Fruit fly (Drosophila melanogaster): ENCODE results near the gene Cox10.

DNA sequence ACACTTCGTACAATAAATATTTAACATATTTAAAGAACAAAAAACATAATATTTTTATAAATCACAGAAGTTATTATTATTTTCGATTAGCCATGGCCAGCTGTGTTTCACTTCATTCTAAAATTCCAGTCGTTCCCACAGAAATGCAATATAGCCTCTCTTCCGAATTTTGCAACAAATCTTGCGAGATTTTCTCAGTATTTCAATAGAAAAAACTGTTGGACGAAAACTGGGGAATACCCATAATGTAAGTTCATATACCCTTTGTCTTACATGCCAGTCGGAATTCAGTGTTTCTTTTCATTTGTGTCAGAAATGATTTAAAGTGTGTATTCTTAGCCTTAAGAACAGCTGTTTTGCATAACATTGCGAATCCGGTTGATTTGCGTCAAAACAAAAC is 25.2 kb downstream of the Cox10 start, which contains the start of the genes CtsL4 and ClpP:
- no peak for TF ChIP-seq topi (GFP tag; optimal IDR thresholded peaks at IDR 0.05)
- no peak for TF ChIP-seq Sox15 (GFP tag; optimal IDR thresholded peaks at IDR 0.05)
- TF ChIP-seq lz (GFP tag; optimal IDR thresholded peaks at IDR 0.05): peak; percentile 45
- TF ChIP-seq CG16779 (tag; optimal IDR thresholded peaks at IDR 0.05): no peak
- no peak for TF ChIP-seq Sox102F (GFP tag; optimal IDR thresholded peaks at IDR 0.05)
- no peak for TF ChIP-seq fkh (GFP tag; optimal IDR thresholded peaks at IDR 0.05)
- no peak for TF ChIP-seq fd85E (GFP tag; optimal IDR thresholded peaks at IDR 0.05)

Data from whole organism, prepupa.